Worm (Caenorhabditis elegans) whole organism, young adult: ENCODE data around the gene msp-40.

ENCODE experiments used
- B0035.1 ChIP-seq: sonication (generic microtip); optimal IDR thresholded peaks from 2 replicates; lab custom pipeline; 2016; ENCODE audit warnings: missing genetic modification characterization, mild to moderate bottlenecking, missing compliant biosample characterization, missing genotype, missing genetic modification reagents
- F23B12.7 ChIP-seq: sonication (generic microtip); optimal IDR thresholded peaks from 2 replicates; lab custom pipeline; 2017; ENCODE audit warnings: missing genetic modification characterization, mild to moderate bottlenecking, missing compliant biosample characterization, antibody characterized with exemption, moderate library complexity; ENCODE audit not compliant: insufficient read depth
- F39B2.1 ChIP-seq: fragments of 200-800 bp; sonication (Bioruptor generic); IDR thresholded peaks from 2 replicates; pipeline ENCODE4 v1.3.6; 2022; ENCODE audit warnings: missing genetic modification reagents, missing genetic modification characterization, missing compliant biosample characterization
- dox-1 ChIP-seq: fragments of 200-800 bp; sonication (Bioruptor generic); IDR thresholded peaks from 2 replicates; pipeline ENCODE4 v1.3.6; 2022; ENCODE audit warnings: missing genetic modification reagents, missing genetic modification characterization, missing compliant biosample characterization
- efl-1 ChIP-seq: fragments of 150-350 bp; optimal IDR thresholded peaks from 2 replicates; lab custom pipeline; 2014; ENCODE audit warnings: missing biosample characterization, missing genetic modification reagents, missing genetic modification characterization
- egrh-3 ChIP-seq: fragments of 200-800 bp; sonication (Bioruptor generic); IDR thresholded peaks from 2 replicates; pipeline ENCODE4 v1.3.6; 2022; ENCODE audit warnings: missing genetic modification reagents, missing genetic modification characterization, missing compliant biosample characterization
- nhr-90 ChIP-seq: sonication (generic microtip); optimal IDR thresholded peaks from 2 replicates; lab custom pipeline; 2016; ENCODE audit warnings: missing genotype, mild to moderate bottlenecking, missing genetic modification characterization, missing compliant biosample characterization
- tbp1 ChIP-seq: fragments of 200-800 bp; sonication (Bioruptor generic); optimal IDR thresholded peaks from 2 replicates; lab custom pipeline; 2018; ENCODE audit warnings: mild to moderate bottlenecking, missing genetic modification characterization, missing compliant biosample characterization

DNA sequence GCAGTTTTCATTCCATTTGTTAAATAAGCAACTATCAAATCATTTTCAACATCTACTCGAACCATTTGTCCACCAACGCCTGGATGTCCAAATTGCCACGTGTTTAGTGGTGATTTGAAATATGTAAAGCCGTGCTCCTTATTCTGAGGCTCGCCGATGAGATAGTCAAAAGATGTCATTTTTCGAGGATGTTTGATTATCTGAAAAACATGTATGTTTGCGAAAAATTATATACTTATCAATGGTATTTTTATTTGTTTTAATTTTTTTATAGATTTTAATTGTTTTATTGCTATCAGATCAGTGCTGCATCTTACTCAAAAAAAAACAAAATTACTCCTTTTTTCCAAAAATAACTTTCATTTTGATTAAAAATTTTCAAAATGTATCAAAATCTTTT is 6.4 kb upstream of the msp-40 start:
- no peak for TF ChIP-seq F39B2.1 (GFP tag; lab: Robert Waterston, UW)
- no peak for TF ChIP-seq B0035.1 (tag; lab: Kevin White, UChicago)
- no peak for TF ChIP-seq dox-1 (GFP tag; lab: Robert Waterston, UW)
- no peak for TF ChIP-seq F23B12.7 (tag; lab: Kevin White, UChicago)
- no peak for TF ChIP-seq efl-1 (GFP tag; lab: Kevin White, UChicago)
- no peak for TF ChIP-seq nhr-90
- no peak for TF ChIP-seq tbp1
- no peak for TF ChIP-seq egrh-3 (GFP tag; lab: Robert Waterston, UW)
